Worm (Caenorhabditis elegans) whole organism, midembryonic: Measurements from ENCODE around the gene T11G6.3.

ENCODE experiments used
- T22C8.4 ChIP-seq: fragments of 200-800 bp; sonication (Bioruptor generic); IDR thresholded peaks from 2 replicates; pipeline ENCODE4 v1.3.6; 2022; ENCODE audit warnings: missing genetic modification characterization, missing compliant biosample characterization
- cog-1 ChIP-seq: sonication (generic microtip); optimal IDR thresholded peaks from 2 replicates; lab custom pipeline; 2016; ENCODE audit warnings: missing genetic modification characterization, missing compliant biosample characterization
- flt-1 ChIP-seq: fragments of 200-800 bp; sonication (Bioruptor generic); IDR thresholded peaks from 2 replicates; pipeline ENCODE4 v1.3.6; 2022; ENCODE audit warnings: missing genetic modification characterization, missing compliant biosample characterization
- klf-2 ChIP-seq: fragments of 200-800 bp; sonication (Bioruptor generic); conservative IDR thresholded peaks from 2 replicates; pipeline ENCODE4 v1.3.6; 2022; ENCODE audit warnings: missing genetic modification reagents, missing genetic modification characterization, missing compliant biosample characterization
- med-1 ChIP-seq: sonication (generic microtip); optimal IDR thresholded peaks from 2 replicates; lab custom pipeline; 2017; ENCODE audit warnings: missing genetic modification characterization, mild to moderate bottlenecking, missing compliant biosample characterization, antibody characterized with exemption, missing genetic modification reagents; ENCODE audit not compliant: insufficient read depth
- ref-1 ChIP-seq: fragments of 200-800 bp; sonication (Bioruptor generic); conservative IDR thresholded peaks from 2 replicates; pipeline ENCODE4 v1.3.6; 2022; ENCODE audit warnings: missing genetic modification reagents, missing genetic modification characterization, missing compliant biosample characterization
- tab-1 ChIP-seq: fragments of 200-800 bp; sonication (Bioruptor generic); IDR thresholded peaks from 2 replicates; pipeline ENCODE4 v1.3.6; 2022; ENCODE audit warnings: missing genetic modification characterization, missing compliant biosample characterization
- ztf-23 ChIP-seq: fragments of 200-800 bp; sonication (Bioruptor generic); IDR thresholded peaks from 2 replicates; pipeline ENCODE4 v1.3.6; 2022; ENCODE audit warnings: missing genetic modification reagents, missing genetic modification characterization, missing compliant biosample characterization
- ztf-29 ChIP-seq: fragments of 200-800 bp; sonication (Bioruptor generic); IDR thresholded peaks from 2 replicates; pipeline ENCODE4 v1.3.6; 2022; ENCODE audit warnings: missing genetic modification reagents, missing genetic modification characterization, missing compliant biosample characterization

The T11G6.3 gene

DNA sequence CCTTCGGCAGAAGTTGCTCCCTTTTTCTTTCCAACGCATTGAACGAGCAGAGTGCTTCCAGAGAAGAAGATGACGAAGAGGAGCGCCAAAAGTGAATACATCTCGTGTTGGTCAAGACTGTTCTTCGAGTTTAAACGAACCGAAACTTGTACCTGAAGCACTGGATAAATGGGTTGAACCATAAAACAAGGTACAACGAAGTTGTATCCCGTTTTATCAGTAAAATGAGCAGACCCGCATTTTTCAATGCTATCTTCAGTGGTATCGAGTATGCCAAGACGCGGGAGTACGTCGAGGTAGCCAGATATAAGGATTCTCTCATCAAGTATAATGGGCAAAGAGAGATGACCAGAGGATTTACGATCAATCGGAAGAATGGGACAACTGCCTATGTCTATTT, 32.2 kb upstream of the T11G6.3 start, which contains the start of gene F13E9.16:
F13E9.16 (minus strand) TSS at position 101 of the 400 bp plus-strand sequence.
- TF ChIP-seq ztf-29 (GFP tag; lab: Robert Waterston, UW) (no peak), med-1 (no peak), cog-1 (tag; lab: Kevin White, UChicago) (no peak), T22C8.4 (GFP tag; lab: Robert Waterston, UW) (no peak), ref-1 (GFP tag; lab: Robert Waterston, UW) (no peak), klf-2 (GFP tag; lab: Robert Waterston, UW) (no peak), ztf-23 (GFP tag; lab: Robert Waterston, UW) (no peak)

ce11 chrIV:10885915-10886314, 30.9 kb upstream of the T11G6.3 start, which contains the start of gene srlf-11:
Gene srlf-11, minus strand, starts transcription at chrIV:10886015.
- TF ChIP-seq ztf-23 (GFP tag; lab: Robert Waterston, UW) = no peak
- TF ChIP-seq ztf-29 (GFP tag; lab: Robert Waterston, UW) = no peak
- no peak for TF ChIP-seq tab-1 (GFP tag; lab: Robert Waterston, UW)
- TF ChIP-seq ref-1 (GFP tag; lab: Robert Waterston, UW) = no peak
- TF ChIP-seq T22C8.4 (GFP tag; lab: Robert Waterston, UW) = no peak
- no peak for TF ChIP-seq klf-2 (GFP tag; lab: Robert Waterston, UW)
- no peak for TF ChIP-seq flt-1 (GFP tag; lab: Robert Waterston, UW)
- no peak for TF ChIP-seq med-1

DNA sequence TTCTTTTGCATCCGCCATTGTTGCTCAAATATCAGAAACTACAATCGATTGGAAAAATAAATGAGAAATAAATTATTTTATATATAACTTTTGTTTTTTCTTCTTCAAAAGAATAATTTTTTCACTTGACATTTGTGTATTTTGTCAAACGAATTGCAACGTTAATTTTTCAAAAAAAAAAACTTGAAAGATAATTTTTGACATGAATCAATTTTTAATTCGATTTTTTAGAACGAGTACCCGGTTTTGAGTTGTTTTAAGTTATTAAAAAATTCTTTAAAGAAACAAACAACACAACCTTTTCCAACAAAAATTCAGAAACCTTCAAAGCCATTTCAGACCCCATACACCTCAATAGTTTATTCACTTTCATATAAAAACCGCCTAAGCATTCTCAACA, 29.2 kb upstream of the T11G6.3 start, which contains the start of gene F13E9.5:
F13E9.5 (minus strand) TSS at position 101 of the 400 bp plus-strand sequence.
- TF ChIP-seq flt-1 (GFP tag; lab: Robert Waterston, UW) = no peak
- TF ChIP-seq cog-1 (tag; lab: Kevin White, UChicago) = no peak
- TF ChIP-seq med-1 = no peak
- no peak for TF ChIP-seq ztf-23 (GFP tag; lab: Robert Waterston, UW)
- TF ChIP-seq ztf-29 (GFP tag; lab: Robert Waterston, UW) = no peak
- TF ChIP-seq T22C8.4 (GFP tag; lab: Robert Waterston, UW) = no peak
- no peak for TF ChIP-seq klf-2 (GFP tag; lab: Robert Waterston, UW)
- no peak for TF ChIP-seq tab-1 (GFP tag; lab: Robert Waterston, UW)
- no peak for TF ChIP-seq ref-1 (GFP tag; lab: Robert Waterston, UW)

DNA sequence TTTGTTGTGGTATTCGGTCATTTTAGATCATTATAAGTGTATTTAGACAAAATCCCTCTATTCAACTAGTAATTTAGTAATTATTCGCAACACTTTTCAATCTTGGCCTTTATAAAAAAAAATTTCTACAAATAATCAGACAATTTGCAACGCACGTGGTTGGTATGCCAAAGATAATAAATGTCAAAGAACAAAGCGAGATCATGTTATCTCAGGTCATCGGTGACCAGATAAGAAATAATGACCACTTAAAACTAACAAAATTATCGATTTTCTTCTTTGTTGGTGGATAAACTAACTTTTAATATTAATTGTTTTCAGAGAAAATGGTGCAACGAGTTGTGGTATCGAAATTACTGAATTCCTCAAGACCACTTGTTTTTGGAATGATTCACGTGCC, 26.2 kb upstream of the T11G6.3 start, which contains the start of gene F13E9.13:
F13E9.13 (plus strand) TSS at position 317 of the 400 bp plus-strand sequence.
- TF ChIP-seq klf-2 (GFP tag; lab: Robert Waterston, UW) = no peak
- no peak for TF ChIP-seq flt-1 (GFP tag; lab: Robert Waterston, UW)
- no peak for TF ChIP-seq ztf-29 (GFP tag; lab: Robert Waterston, UW)
- no peak for TF ChIP-seq tab-1 (GFP tag; lab: Robert Waterston, UW)
- TF ChIP-seq T22C8.4 (GFP tag; lab: Robert Waterston, UW) = no peak
- no peak for TF ChIP-seq ztf-23 (GFP tag; lab: Robert Waterston, UW)
- no peak for TF ChIP-seq cog-1 (tag; lab: Kevin White, UChicago)
- TF ChIP-seq ref-1 (GFP tag; lab: Robert Waterston, UW) = no peak
- TF ChIP-seq med-1 = no peak

- TF ChIP-seq ztf-29 (GFP tag; lab: Robert Waterston, UW) (no peak), med-1 (no peak), cog-1 (tag; lab: Kevin White, UChicago) (no peak), tab-1 (GFP tag; lab: Robert Waterston, UW) (no peak), ztf-23 (GFP tag; lab: Robert Waterston, UW) (no peak), klf-2 (GFP tag; lab: Robert Waterston, UW) (no peak), T22C8.4 (GFP tag; lab: Robert Waterston, UW) (no peak), ref-1 (GFP tag; lab: Robert Waterston, UW) (no peak), flt-1 (GFP tag; lab: Robert Waterston, UW) (no peak)
Observed at ce11 chrIV:10880264-10880663, 25.2 kb upstream of the T11G6.3 start, which contains the start of gene fipr-15. Gene fipr-15, plus strand, starts transcription at chrIV:10880564.

DNA sequence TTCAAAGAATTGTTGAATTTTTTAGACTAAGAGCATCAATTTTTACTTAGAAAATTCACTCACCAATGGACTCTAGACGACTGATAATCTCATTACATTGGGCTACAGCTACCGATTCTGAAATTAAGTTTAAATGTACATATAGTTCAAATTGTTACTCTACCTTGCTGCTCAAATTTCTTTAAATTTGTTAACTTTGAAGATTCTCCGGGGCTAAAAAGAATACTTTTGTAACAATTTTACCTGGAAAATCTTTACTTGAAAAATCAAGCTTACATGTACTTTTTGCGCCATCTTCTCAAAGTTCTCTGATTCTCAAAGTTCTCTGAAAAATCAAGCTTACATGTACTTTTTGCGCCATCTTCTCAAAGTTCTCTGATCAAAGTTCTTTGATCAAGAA, 24.5 kb upstream of the T11G6.3 start, which contains the start of gene sdz-13:
sdz-13 (minus strand) TSS at position 101 of the 400 bp plus-strand sequence.
- no peak for TF ChIP-seq klf-2 (GFP tag; lab: Robert Waterston, UW)

DNA sequence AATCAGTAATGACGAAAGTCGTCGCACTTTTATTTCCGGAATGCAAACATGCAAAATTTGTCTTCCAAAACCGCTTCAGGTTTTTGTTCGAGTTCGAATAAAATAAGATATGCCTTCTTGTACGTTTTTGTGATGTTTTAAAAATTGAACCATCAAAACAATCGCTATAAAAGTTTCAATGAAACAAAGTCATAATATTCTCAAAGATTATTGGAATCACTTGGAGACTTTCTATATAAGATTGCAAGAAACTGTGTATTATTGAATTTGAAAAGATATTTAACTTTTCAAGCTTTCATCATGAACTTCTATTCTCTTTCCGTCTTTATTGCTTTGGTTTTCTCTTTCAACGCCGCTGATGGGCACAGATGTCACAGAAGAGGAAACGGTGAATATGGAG, 21.8 kb upstream of the T11G6.3 start, which contains the start of gene fipr-14:
fipr-14 (plus strand) TSS at position 301 of the 400 bp plus-strand sequence.
- TF ChIP-seq med-1 = no peak
- no peak for TF ChIP-seq cog-1 (tag; lab: Kevin White, UChicago)
- no peak for TF ChIP-seq ztf-29 (GFP tag; lab: Robert Waterston, UW)
- TF ChIP-seq flt-1 (GFP tag; lab: Robert Waterston, UW) = no peak
- no peak for TF ChIP-seq T22C8.4 (GFP tag; lab: Robert Waterston, UW)
- no peak for TF ChIP-seq ref-1 (GFP tag; lab: Robert Waterston, UW)
- TF ChIP-seq ztf-23 (GFP tag; lab: Robert Waterston, UW) = no peak
- TF ChIP-seq tab-1 (GFP tag; lab: Robert Waterston, UW) = no peak
- TF ChIP-seq klf-2 (GFP tag; lab: Robert Waterston, UW) = no peak

DNA sequence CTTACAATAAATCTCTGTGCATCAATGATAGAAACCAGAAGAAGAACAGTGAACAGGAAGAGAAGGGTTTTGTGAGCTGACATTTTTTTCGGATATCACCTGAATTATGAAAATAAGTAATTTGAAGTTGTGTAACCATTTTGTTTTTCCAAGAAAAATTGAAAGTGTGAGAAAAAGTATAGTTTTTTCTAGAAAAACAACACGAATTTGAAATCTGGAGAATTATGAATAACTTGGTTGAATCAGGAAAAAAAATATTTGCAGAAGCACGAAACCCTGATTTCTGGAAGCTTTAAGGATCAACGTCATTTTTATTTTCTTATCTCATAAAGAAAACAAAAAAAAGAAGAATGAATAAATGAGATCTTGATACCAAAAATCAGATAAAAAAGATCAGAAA, 19.5 kb upstream of the T11G6.3 start, which contains the start of gene F13E9.12:
F13E9.12 (minus strand) TSS at position 101 of the 400 bp plus-strand sequence.
- no peak for TF ChIP-seq med-1
- TF ChIP-seq klf-2 (GFP tag; lab: Robert Waterston, UW) = no peak
- no peak for TF ChIP-seq tab-1 (GFP tag; lab: Robert Waterston, UW)
- no peak for TF ChIP-seq flt-1 (GFP tag; lab: Robert Waterston, UW)
- TF ChIP-seq ztf-23 (GFP tag; lab: Robert Waterston, UW) = no peak
- TF ChIP-seq cog-1 (tag; lab: Kevin White, UChicago) = no peak
- TF ChIP-seq T22C8.4 (GFP tag; lab: Robert Waterston, UW) = no peak
- TF ChIP-seq ztf-29 (GFP tag; lab: Robert Waterston, UW) = no peak
- no peak for TF ChIP-seq ref-1 (GFP tag; lab: Robert Waterston, UW)

DNA sequence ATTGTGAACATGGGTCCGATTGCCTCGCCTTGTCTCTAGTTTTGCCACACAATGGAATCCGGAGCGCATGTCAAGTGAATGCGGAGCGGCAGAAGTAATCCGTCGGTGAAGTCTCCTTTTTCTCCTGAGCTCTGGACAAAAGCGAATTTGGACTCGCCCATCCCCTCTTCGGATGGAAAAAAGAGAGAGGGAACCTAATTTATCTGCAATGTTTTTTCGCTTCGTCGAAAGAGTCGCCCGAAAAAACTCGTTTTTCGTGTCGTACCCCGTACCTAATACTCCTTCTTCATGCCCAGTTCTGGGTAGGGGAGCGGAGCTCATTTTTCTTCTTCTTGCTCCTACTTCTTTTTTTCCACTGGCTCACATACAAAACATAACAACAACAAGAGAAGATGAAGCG, 15.1 kb upstream of the T11G6.3 start:
- TF ChIP-seq tab-1 (GFP tag; lab: Robert Waterston, UW) = no peak
- no peak for TF ChIP-seq T22C8.4 (GFP tag; lab: Robert Waterston, UW)
- TF ChIP-seq ztf-23 (GFP tag; lab: Robert Waterston, UW) = no peak
- TF ChIP-seq flt-1 (GFP tag; lab: Robert Waterston, UW) = 0 out of 2 replicates have a peak, but pooled peaks have one; percentile 4
